Fruit fly (Drosophila melanogaster): Measurements from ENCODE around the gene ChAT.

Gene ChAT

dm6 chr3R:18742358-18743269 is 37.3 kb downstream of the ChAT start (continued):
- no peak for TF ChIP-seq hb (GFP tag; IDR thresholded peaks at IDR 0.05; ENCODE audit: partially characterized antibody)
- TF ChIP-seq CG4707 (GFP tag; optimal IDR thresholded peaks at IDR 0.05) = no peak
- no peak for TF ChIP-seq Fer1 (GFP tag; optimal IDR thresholded peaks at IDR 0.05)
- TF ChIP-seq ATbp (GFP tag; optimal IDR thresholded peaks at IDR 0.05) = no peak
- TF ChIP-seq Elba2 (GFP tag; optimal IDR thresholded peaks at IDR 0.05) = no peak
- TF ChIP-seq Trl (optimal IDR thresholded peaks at IDR 0.05) = peak; percentile 86 to 89
- TF ChIP-seq Trl (GFP tag; optimal IDR thresholded peaks at IDR 0.05) = no peak
- TF ChIP-seq Sry-β (GFP tag; optimal IDR thresholded peaks at IDR 0.05) = no peak
- TF ChIP-seq ken (GFP tag; IDR thresholded peaks at IDR 0.05) = no peak
- no peak for TF ChIP-seq Hmx (GFP tag; optimal IDR thresholded peaks at IDR 0.05)
- peak; percentile 59 for TF ChIP-seq Med (GFP tag)
- TF ChIP-seq CG12236 (GFP tag; optimal IDR thresholded peaks at IDR 0.05) = no peak

DNA sequence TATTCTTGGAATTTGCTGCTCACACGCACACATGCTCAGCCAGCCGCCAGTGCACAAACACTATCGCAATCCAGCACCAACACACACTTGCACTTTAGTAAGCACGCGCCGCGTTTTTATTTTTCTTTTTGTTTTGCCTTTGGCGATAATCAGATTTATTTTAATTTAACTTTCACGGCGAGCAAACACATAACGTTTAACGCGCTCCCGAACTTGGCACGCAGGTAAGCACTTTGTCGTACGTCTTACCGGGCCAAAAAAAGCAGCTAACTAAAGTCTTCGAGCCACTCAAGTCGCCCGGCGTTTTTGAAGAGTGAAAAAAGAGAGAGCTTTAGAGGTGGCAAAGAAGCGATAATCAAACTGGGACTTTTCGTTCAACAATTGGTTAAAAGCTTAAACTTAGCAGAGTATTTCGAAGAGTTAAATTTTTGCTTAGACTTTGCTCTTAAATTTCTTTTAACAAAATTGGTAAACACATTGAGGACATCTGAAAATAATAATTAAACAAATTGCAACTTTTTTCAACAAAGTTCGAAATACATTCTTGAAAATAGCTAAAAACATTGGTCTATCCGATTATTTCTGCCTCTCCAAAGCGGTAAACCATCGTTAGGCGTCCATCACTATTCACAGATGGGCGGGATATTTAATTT is 38.1 kb downstream of the ChAT start, which contains the start of gene Mekk1:
TSS of gene Mekk1 (minus strand) at position 325 of the 653 bp plus-strand sequence.
- peak in 1 of 3 experiments; percentile 52 for TF ChIP-seq Stat92E (GFP tag; optimal IDR thresholded peaks at IDR 0.05)
- peak; percentile 8 for TF ChIP-seq CG4282 (GFP tag; optimal IDR thresholded peaks at IDR 0.05)
- TF ChIP-seq Dad (GFP tag; optimal IDR thresholded peaks at IDR 0.05) = peak; percentile 26
- no peak for TF ChIP-seq oc (tag; optimal IDR thresholded peaks at IDR 0.05)
- TF ChIP-seq nmo (GFP tag; optimal IDR thresholded peaks at IDR 0.05) = peak; percentile 47
- TF ChIP-seq ind (GFP tag; optimal IDR thresholded peaks at IDR 0.05) = peak; percentile 52
- TF ChIP-seq unpg (GFP tag; optimal IDR thresholded peaks at IDR 0.05) = peak; percentile 17
- peak; percentile 42 for TF ChIP-seq CG7839 (tag; optimal IDR thresholded peaks at IDR 0.05)
- TF ChIP-seq CG30403 (GFP tag; optimal IDR thresholded peaks at IDR 0.05) = peak; percentile 74
- peak; percentile 2 for TF ChIP-seq CG10979 (tag; optimal IDR thresholded peaks at IDR 0.05)
- TF ChIP-seq Chrac-16 (GFP tag; optimal IDR thresholded peaks at IDR 0.05) = peak; percentile 42
- peak; percentile 19 for TF ChIP-seq Side (GFP tag; optimal IDR thresholded peaks at IDR 0.05)
- peak; percentile 70 for TF ChIP-seq CG2678 (tag; optimal IDR thresholded peaks at IDR 0.05)
- TF ChIP-seq Xbp1 (GFP tag; optimal IDR thresholded peaks at IDR 0.05) = peak; percentile 55
- TF ChIP-seq CG17359 (tag; optimal IDR thresholded peaks at IDR 0.05) = peak; percentile 29
- no peak for TF ChIP-seq ken (GFP tag; IDR thresholded peaks at IDR 0.05)
- peak; percentile 49 for TF ChIP-seq HmgZ (tag; optimal IDR thresholded peaks at IDR 0.05)
- TF ChIP-seq Fer2 (tag; optimal IDR thresholded peaks at IDR 0.05) = peak; percentile 16
- peak; percentile 20 for TF ChIP-seq pum (GFP tag; optimal IDR thresholded peaks at IDR 0.05)
- TF ChIP-seq Neu2 (GFP tag; optimal IDR thresholded peaks at IDR 0.05; ENCODE audit: borderline replicate concordance) = no peak
- peak; percentile 82 for TF ChIP-seq CG3995 (GFP tag; optimal IDR thresholded peaks at IDR 0.05)
- no peak for TF ChIP-seq CkIIα-i1 (GFP tag; IDR thresholded peaks at IDR 0.05)
- TF ChIP-seq bbx (GFP tag; IDR thresholded peaks at IDR 0.05; ENCODE audit: partially characterized antibody) = peak; percentile 34; the same call in 1 of the 2 replicates
- no peak for TF ChIP-seq CG15479 (GFP tag; optimal IDR thresholded peaks at IDR 0.05)
- TF ChIP-seq cwo (GFP tag; optimal IDR thresholded peaks at IDR 0.05) = peak; percentile 0
- TF ChIP-seq Bdp1 (GFP tag; optimal IDR thresholded peaks at IDR 0.05) = peak; percentile 10
- TF ChIP-seq Bteb2 (GFP tag; optimal IDR thresholded peaks at IDR 0.05) = peak; percentile 25
- TF ChIP-seq phol (tag; optimal IDR thresholded peaks at IDR 0.05) = peak; percentile 45
- peak; percentile 67 for TF ChIP-seq CoRest (tag; optimal IDR thresholded peaks at IDR 0.05)
- TF ChIP-seq al (GFP tag; IDR thresholded peaks at IDR 0.05) = peak; percentile 39; the same call in 1 of the 2 replicates
- TF ChIP-seq CG9609 (GFP tag; optimal IDR thresholded peaks at IDR 0.05) = peak; percentile 35
- no peak for TF ChIP-seq CG17385 (GFP tag; optimal IDR thresholded peaks at IDR 0.05)
- peak; percentile 64; the same call in 2 of the 3 replicates for TF ChIP-seq Dbx (GFP tag; IDR thresholded peaks at IDR 0.05)
- TF ChIP-seq grau (tag; optimal IDR thresholded peaks at IDR 0.05) = peak; percentile 60
- peak; percentile 59 for TF ChIP-seq CG3281 (GFP tag; optimal IDR thresholded peaks at IDR 0.05)

Measured in whole organism, embryonic.